Fruit fly (Drosophila melanogaster): ENCODE measurements around the gene CG13689.

- no peak for TF ChIP-seq usp (GFP tag; optimal IDR thresholded peaks at IDR 0.05)
- TF ChIP-seq GATAd (GFP tag; optimal IDR thresholded peaks at IDR 0.05) = no peak
- no peak for TF ChIP-seq woc (GFP tag; optimal IDR thresholded peaks at IDR 0.05)
- no peak for TF ChIP-seq HLH106 (tag; optimal IDR thresholded peaks at IDR 0.05)
Measured at dm6 chr2L:636507-636906, 33.9 kb downstream of the CG13689 start.
